Fruit fly (Drosophila melanogaster): ENCODE results near the gene PolZ2.

PolZ2 gene

dm6 chr3R:5601044-5601523 is 12.4 kb downstream of the PolZ2 start, which contains the start of the genes kra and SecS (continued):
- peak in 1 of 3 experiments; percentile 57 for TF ChIP-seq lola (GFP tag; optimal IDR thresholded peaks at IDR 0.05)
- TF ChIP-seq al (GFP tag; IDR thresholded peaks at IDR 0.05), result no peak
- TF ChIP-seq CG14667 (GFP tag; IDR thresholded peaks at IDR 0.05), result no peak
- peak; percentile 30 for TF ChIP-seq D19A (tag; optimal IDR thresholded peaks at IDR 0.05)
- TF ChIP-seq Ssrp (tag; optimal IDR thresholded peaks at IDR 0.05), result peak; percentile 22
- no peak for TF ChIP-seq bbx (GFP tag; IDR thresholded peaks at IDR 0.05; ENCODE audit: partially characterized antibody)
- TF ChIP-seq abd-A (tag; optimal IDR thresholded peaks at IDR 0.05), result no peak
- TF ChIP-seq sug (tag; optimal IDR thresholded peaks at IDR 0.05), result peak; percentile 37
- peak; percentile 62 for TF ChIP-seq unpg (GFP tag; optimal IDR thresholded peaks at IDR 0.05)
- peak; percentile 47 for TF ChIP-seq pho (GFP tag; optimal IDR thresholded peaks at IDR 0.05)
- no peak for TF ChIP-seq Bgb (GFP tag; IDR thresholded peaks at IDR 0.05; ENCODE audit: partially characterized antibody)
- TF ChIP-seq wdn (GFP tag; IDR thresholded peaks at IDR 0.05), result no peak
- TF ChIP-seq mirr (GFP tag; optimal IDR thresholded peaks at IDR 0.05), result peak; percentile 9
- TF ChIP-seq Elba2 (GFP tag; optimal IDR thresholded peaks at IDR 0.05), result peak; percentile 81
- no peak for TF ChIP-seq CG11247 (GFP tag; IDR thresholded peaks at IDR 0.05)
- no peak for TF ChIP-seq fu2 (GFP tag; optimal IDR thresholded peaks at IDR 0.05)
- peak; percentile 86 for TF ChIP-seq CG17186 (GFP tag; optimal IDR thresholded peaks at IDR 0.05)
- TF ChIP-seq CG5245 (GFP tag; optimal IDR thresholded peaks at IDR 0.05), result peak; percentile 49
- TF ChIP-seq NK7.1 (GFP tag; optimal IDR thresholded peaks at IDR 0.05), result no peak
- TF ChIP-seq CG2678 (tag; optimal IDR thresholded peaks at IDR 0.05), result peak; percentile 67
- no peak for TF ChIP-seq Trl (optimal IDR thresholded peaks at IDR 0.05)
- peak; percentile 52 for TF ChIP-seq Trl (GFP tag; optimal IDR thresholded peaks at IDR 0.05)
- TF ChIP-seq CG2875 (GFP tag; optimal IDR thresholded peaks at IDR 0.05), result peak; percentile 35
- TF ChIP-seq chn (GFP tag; optimal IDR thresholded peaks at IDR 0.05), result peak; percentile 67
- no peak for TF ChIP-seq hth (optimal IDR thresholded peaks at IDR 0.05)
- TF ChIP-seq CG11085 (GFP tag; IDR thresholded peaks at IDR 0.05), result no peak
- TF ChIP-seq dpn (GFP tag; optimal IDR thresholded peaks at IDR 0.05), result peak; percentile 67 to 68
- TF ChIP-seq dan (GFP tag; IDR thresholded peaks at IDR 0.05), result no peak
- peak; percentile 62 for TF ChIP-seq Sry-δ (GFP tag; optimal IDR thresholded peaks at IDR 0.05)
- peak; percentile 69 for TF ChIP-seq CG13775 (GFP tag; optimal IDR thresholded peaks at IDR 0.05)
- peak; percentile 65 for TF ChIP-seq slou (GFP tag; optimal IDR thresholded peaks at IDR 0.05)
- no peak for TF ChIP-seq cg (GFP tag; optimal IDR thresholded peaks at IDR 0.05)
- TF ChIP-seq ase (GFP tag; IDR thresholded peaks at IDR 0.05), result no peak
- TF ChIP-seq E2f2 (GFP tag; IDR thresholded peaks at IDR 0.05), result no peak
- TF ChIP-seq CG8765 (GFP tag; IDR thresholded peaks at IDR 0.05), result no peak
- TF ChIP-seq CG9437 (GFP tag; optimal IDR thresholded peaks at IDR 0.05), result peak; percentile 4
- no peak for TF ChIP-seq CG7372 (GFP tag; IDR thresholded peaks at IDR 0.05)
- TF ChIP-seq danr (GFP tag; IDR thresholded peaks at IDR 0.05), result no peak
- TF ChIP-seq Hr51 (GFP tag; optimal IDR thresholded peaks at IDR 0.05), result peak; percentile 72 to 77
- no peak for TF ChIP-seq CG4404 (GFP tag; IDR thresholded peaks at IDR 0.05)
- TF ChIP-seq mam (GFP tag; optimal IDR thresholded peaks at IDR 0.05), result peak; percentile 68
- no peak for TF ChIP-seq peb (GFP tag; IDR thresholded peaks at IDR 0.05)
- peak; percentile 6 for TF ChIP-seq exex (tag; optimal IDR thresholded peaks at IDR 0.05)
- TF ChIP-seq shn (GFP tag; optimal IDR thresholded peaks at IDR 0.05), result peak; percentile 49
- peak; percentile 48 for TF ChIP-seq CG17385 (GFP tag; optimal IDR thresholded peaks at IDR 0.05)
- peak; percentile 19 for TF ChIP-seq ftz-f1 (GFP tag; optimal IDR thresholded peaks at IDR 0.05)
- peak; percentile 69 for TF ChIP-seq Chrac-16 (GFP tag; optimal IDR thresholded peaks at IDR 0.05)
- no peak for TF ChIP-seq CG10366 (GFP tag; IDR thresholded peaks at IDR 0.05)
- TF ChIP-seq Sin3A (optimal IDR thresholded peaks at IDR 0.05), result peak; percentile 84
- TF ChIP-seq ewg (GFP tag; optimal IDR thresholded peaks at IDR 0.05), result peak; percentile 67
- peak; percentile 42 for TF ChIP-seq CG7786 (GFP tag; optimal IDR thresholded peaks at IDR 0.05)
- peak; percentile 33 for TF ChIP-seq BtbVII (GFP tag; optimal IDR thresholded peaks at IDR 0.05)

Data from whole organism, embryonic.